Worm (Caenorhabditis elegans) whole organism, L2 larva: ENCODE measurements around the gene F07C6.2.

Experiments used
- R02D3.7 ChIP-seq: fragments of 150-350 bp; optimal IDR thresholded peaks from 2 replicates; lab custom pipeline; 2014; ENCODE audit warnings: missing biosample characterization, missing genetic modification characterization
- ama-1 ChIP-seq: fragments of 150-350 bp; optimal IDR thresholded peaks from 2 replicates; lab custom pipeline; 2018; ENCODE audit warnings: inconsistent platforms
- fos-1 ChIP-seq: fragments of 150-350 bp; optimal IDR thresholded peaks from 2 replicates; lab custom pipeline; 2014; ENCODE audit warnings: missing biosample characterization, missing genetic modification characterization
- lin-39 ChIP-seq: fragments of 150-350 bp; optimal IDR thresholded peaks from 2 replicates; lab custom pipeline; 2014; ENCODE audit warnings: missing biosample characterization, missing genetic modification reagents, missing genetic modification characterization
- nhr-12 ChIP-seq: fragments of 150-350 bp; optimal IDR thresholded peaks from 2 replicates; lab custom pipeline; 2014; ENCODE audit warnings: missing biosample characterization, missing genetic modification characterization
- snpc-4 ChIP-seq: fragments of 150-350 bp; optimal IDR thresholded peaks from 2 replicates; lab custom pipeline; 2014; ENCODE audit warnings: missing biosample characterization, missing genetic modification characterization
- ztf-11 ChIP-seq: sonication (generic microtip); optimal IDR thresholded peaks from 2 replicates; lab custom pipeline; 2017; ENCODE audit warnings: missing biosample characterization, missing genetic modification characterization

DNA sequence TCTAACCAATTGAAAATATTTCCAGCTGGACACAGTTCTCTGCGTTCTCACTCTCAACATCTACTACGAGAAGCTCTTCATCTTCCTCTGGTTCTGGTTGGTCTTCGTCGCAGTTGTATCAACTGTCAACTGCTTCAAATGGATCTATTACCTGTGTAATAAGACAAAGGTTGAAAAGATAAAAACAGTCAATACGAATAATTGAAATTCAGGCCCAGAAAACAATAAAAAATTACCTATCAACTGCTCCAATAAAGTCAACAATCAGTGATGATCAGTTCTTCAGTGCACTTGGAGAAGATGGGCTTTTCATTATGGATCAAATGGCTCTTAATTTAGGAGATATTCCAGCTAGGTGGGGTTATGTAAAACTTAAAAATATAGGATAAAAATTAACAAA lies 42.2 kb upstream of the F07C6.2 start:
- no peak for TF ChIP-seq ztf-11 (tag; lab: Kevin White, UChicago)
- no peak for TF ChIP-seq fos-1 (tag; lab: Kevin White, UChicago)
- TF ChIP-seq snpc-4 (tag; lab: Kevin White, UChicago), result no peak
- no peak for TF ChIP-seq nhr-12 (tag; lab: Kevin White, UChicago)
- TF ChIP-seq ama-1 (lab: Kevin White, UChicago), result no peak
- no peak for TF ChIP-seq lin-39
- no peak for TF ChIP-seq R02D3.7 (tag; lab: Kevin White, UChicago)
